Fruit fly (Drosophila melanogaster) whole organism, embryonic: Measurements from ENCODE around the gene tweek.

ENCODE experiments used
- CG10147 ChIP-seq: fragments of 200-800 bp; sonication (Bioruptor generic); optimal IDR thresholded peaks from 2 replicates; lab custom pipeline; 2019; ENCODE audit warnings: missing biosample characterization, mild to moderate bottlenecking, missing genetic modification characterization, moderate library complexity
- CG10654 ChIP-seq: fragments of 200-800 bp; sonication (Bioruptor generic); optimal IDR thresholded peaks from 2 replicates; lab custom pipeline; 2016; ENCODE audit warnings: missing biosample characterization, missing genetic modification characterization
- CG12219 ChIP-seq: fragments of 200-800 bp; sonication (Bioruptor generic); optimal IDR thresholded peaks from 3 replicates; lab custom pipeline; 2018; ENCODE audit warnings: missing biosample characterization, mild to moderate bottlenecking, missing genetic modification characterization
- CG14965 ChIP-seq: fragments of 200-800 bp; sonication (Bioruptor generic); optimal IDR thresholded peaks from 2 replicates; lab custom pipeline; 2016; ENCODE audit warnings: missing biosample characterization, missing genetic modification characterization, borderline replicate concordance
- CG15696 ChIP-seq: fragments of 200-800 bp; sonication (Bioruptor generic); optimal IDR thresholded peaks from 2 replicates; lab custom pipeline; 2019; ENCODE audit warnings: missing biosample characterization, mild to moderate bottlenecking, missing genetic modification characterization, moderate library complexity
- CG16815 ChIP-seq: fragments of 200-800 bp; sonication (Bioruptor generic); optimal IDR thresholded peaks from 3 replicates; lab custom pipeline; 2017; ENCODE audit warnings: missing biosample characterization, mild to moderate bottlenecking, missing genetic modification characterization
- CG1832 ChIP-seq: fragments of 200-800 bp; sonication (Bioruptor generic); optimal IDR thresholded peaks from 2 replicates; lab custom pipeline; 2017; ENCODE audit warnings: missing biosample characterization, mild to moderate bottlenecking, missing genetic modification characterization, inconsistent platforms
- CG2202 ChIP-seq: fragments of 200-800 bp; sonication (Bioruptor generic); optimal IDR thresholded peaks from 2 replicates; lab custom pipeline; 2018; ENCODE audit warnings: missing biosample characterization, mild to moderate bottlenecking, missing genetic modification characterization
- CG2712 ChIP-seq: fragments of 200-800 bp; optimal IDR thresholded peaks from 3 replicates; lab custom pipeline; 2019; ENCODE audit warnings: missing biosample characterization, mild to moderate bottlenecking, missing genetic modification characterization, moderate library complexity
- CG31224 ChIP-seq: fragments of 200-800 bp; sonication (Bioruptor generic); IDR thresholded peaks from 2 replicates; pipeline ENCODE4 v1.3.6; 2022; ENCODE audit warnings: missing biosample characterization, missing genetic modification characterization
- CG31388 ChIP-seq: fragments of 200-800 bp; sonication (Bioruptor generic); optimal IDR thresholded peaks from 2 replicates; lab custom pipeline; 2016; ENCODE audit warnings: missing biosample characterization, missing genetic modification characterization
- CG33557 ChIP-seq: fragments of 200-800 bp; sonication (Bioruptor generic); optimal IDR thresholded peaks from 2 replicates; lab custom pipeline; 2019; ENCODE audit warnings: missing biosample characterization, mild to moderate bottlenecking, missing genetic modification characterization, moderate library complexity
- CG34224 ChIP-seq: fragments of 200-800 bp; sonication (Bioruptor generic); IDR thresholded peaks from 3 replicates; pipeline ENCODE4 v1.3.6; 2022; ENCODE audit warnings: missing biosample characterization, missing genetic modification characterization; ENCODE audit not compliant: partially characterized antibody
- CG4854 ChIP-seq: fragments of 200-800 bp; sonication (Bioruptor generic); optimal IDR thresholded peaks from 2 replicates; lab custom pipeline; 2016; ENCODE audit warnings: missing biosample characterization, missing genetic modification characterization, inconsistent platforms
- CG5180 ChIP-seq: fragments of 200-800 bp; sonication (Bioruptor generic); optimal IDR thresholded peaks from 3 replicates; lab custom pipeline; 2017; ENCODE audit warnings: missing biosample characterization, missing genetic modification characterization, mild to moderate bottlenecking, moderate library complexity, missing genetic modification reagents
- CG6272 ChIP-seq: fragments of 200-800 bp; sonication (Bioruptor generic); IDR thresholded peaks from 2 replicates; pipeline ENCODE4 v1.3.6; 2022; ENCODE audit warnings: missing biosample characterization, missing genetic modification characterization
- CG6683 ChIP-seq: fragments of 200-800 bp; sonication (Bioruptor generic); optimal IDR thresholded peaks from 2 replicates; lab custom pipeline; 2017; ENCODE audit warnings: missing biosample characterization, mild to moderate bottlenecking, missing genetic modification characterization, missing genetic modification reagents
- CG6689 ChIP-seq: fragments of 200-800 bp; sonication (Bioruptor generic); IDR thresholded peaks from 2 replicates; pipeline ENCODE4 v1.3.6; 2022; ENCODE audit warnings: missing biosample characterization, missing genetic modification characterization
- CG6813 ChIP-seq: fragments of 200-800 bp; sonication (Bioruptor generic); optimal IDR thresholded peaks from 2 replicates; lab custom pipeline; 2017; ENCODE audit warnings: missing biosample characterization, missing genetic modification characterization, mild to moderate bottlenecking, moderate library complexity, missing genetic modification reagents
- CG7786 ChIP-seq: fragments of 200-800 bp; sonication (Bioruptor generic); optimal IDR thresholded peaks from 2 replicates; lab custom pipeline; 2016; ENCODE audit warnings: missing biosample characterization, missing genetic modification characterization
- CG7987 ChIP-seq: fragments of 200-800 bp; sonication (Bioruptor generic); optimal IDR thresholded peaks from 2 replicates; lab custom pipeline; 2018; ENCODE audit warnings: missing biosample characterization, mild to moderate bottlenecking, missing genetic modification characterization, moderate library complexity
- CG8924 ChIP-seq: fragments of 200-800 bp; optimal IDR thresholded peaks from 3 replicates; lab custom pipeline; 2019; ENCODE audit warnings: missing biosample characterization, mild to moderate bottlenecking, missing genetic modification characterization, moderate library complexity
- CG9215 ChIP-seq: fragments of 200-800 bp; sonication (Bioruptor generic); IDR thresholded peaks from 2 replicates; pipeline ENCODE4 v1.3.6; 2022; ENCODE audit warnings: missing biosample characterization, missing genetic modification characterization
- CG9727 ChIP-seq: fragments of 200-800 bp; sonication (Bioruptor generic); optimal IDR thresholded peaks from 3 replicates; lab custom pipeline; 2017; ENCODE audit warnings: missing biosample characterization, mild to moderate bottlenecking, missing genetic modification characterization
- CTCF ChIP-seq: fragments of 200-800 bp; sonication (Bioruptor generic); optimal IDR thresholded peaks from 2 replicates; lab custom pipeline; 2017; ENCODE audit warnings: missing biosample characterization, mild to moderate bottlenecking, missing genetic modification characterization, moderate library complexity
- CkIIα-i1 ChIP-seq: fragments of 200-800 bp; sonication (Bioruptor generic); IDR thresholded peaks from 2 replicates; pipeline ENCODE4 v1.3.6; 2022; ENCODE audit warnings: missing biosample characterization, missing genetic modification characterization
- Dbx ChIP-seq: fragments of 200-800 bp; sonication (Bioruptor generic); IDR thresholded peaks from 3 replicates; pipeline ENCODE4 v1.3.6; 2022; ENCODE audit warnings: missing biosample characterization, missing genetic modification characterization
- E2f2 ChIP-seq: fragments of 200-800 bp; sonication (Bioruptor generic); IDR thresholded peaks from 2 replicates; pipeline ENCODE4 v1.3.6; 2022; ENCODE audit warnings: missing biosample characterization, missing genetic modification characterization
- GATAe ChIP-seq: fragments of 200-800 bp; sonication (Bioruptor generic); conservative IDR thresholded peaks from 2 replicates; pipeline ENCODE4 v1.3.6; 2022; ENCODE audit warnings: missing biosample characterization, missing genetic modification characterization
- HLH3B ChIP-seq: fragments of 200-800 bp; sonication (Bioruptor generic); IDR thresholded peaks from 2 replicates; pipeline ENCODE4 v1.3.6; 2022; ENCODE audit warnings: missing biosample characterization, missing genetic modification characterization
- Hey ChIP-seq: fragments of 200-800 bp; sonication (Bioruptor generic); optimal IDR thresholded peaks from 3 replicates; lab custom pipeline; 2018; ENCODE audit warnings: missing biosample characterization, mild to moderate bottlenecking, missing genetic modification characterization
- Lpt ChIP-seq: fragments of >200 bp; optimal IDR thresholded peaks from 2 replicates; lab custom pipeline; 2018; ENCODE audit warnings: missing biosample characterization, missing genetic modification characterization
- Myb ChIP-seq: fragments of 200-800 bp; sonication (Bioruptor generic); optimal IDR thresholded peaks from 2 replicates; lab custom pipeline; 2016; ENCODE audit warnings: missing biosample characterization, missing genetic modification characterization
- PHDP ChIP-seq: fragments of 200-800 bp; sonication (Bioruptor generic); optimal IDR thresholded peaks from 3 replicates; lab custom pipeline; 2018; ENCODE audit warnings: missing biosample characterization, mild to moderate bottlenecking, missing genetic modification characterization, moderate library complexity
- Stat92E ChIP-seq, 3 experiments: fragments of >200 bp in 2 of 3; fragments of 200-800 bp in 1 of 3; sonication (Bioruptor generic) in 1 of 3; optimal IDR thresholded peaks; 2 replicates each; lab custom pipeline; 2017 to 2019; ENCODE audit warnings: missing biosample characterization in 3 of 3, missing genetic modification characterization in 3 of 3, mild to moderate bottlenecking in 1 of 3, moderate library complexity in 1 of 3
- Tbp ChIP-seq: fragments of >200 bp; optimal IDR thresholded peaks from 2 replicates; lab custom pipeline; 2018; ENCODE audit warnings: missing biosample characterization, missing genetic modification characterization
- cato ChIP-seq: fragments of 200-800 bp; sonication (Bioruptor generic); optimal IDR thresholded peaks from 2 replicates; lab custom pipeline; 2016; ENCODE audit warnings: missing biosample characterization, missing genetic modification characterization, borderline replicate concordance
- dmrt11E ChIP-seq: fragments of 200-800 bp; sonication (Bioruptor generic); optimal IDR thresholded peaks from 3 replicates; lab custom pipeline; 2018; ENCODE audit warnings: missing biosample characterization, mild to moderate bottlenecking, missing genetic modification characterization, moderate library complexity
- fru ChIP-seq: fragments of >200 bp; optimal IDR thresholded peaks from 2 replicates; lab custom pipeline; 2017
- gem ChIP-seq: fragments of 200-800 bp; sonication (Bioruptor generic); optimal IDR thresholded peaks from 2 replicates; lab custom pipeline; 2019; ENCODE audit warnings: missing biosample characterization, mild to moderate bottlenecking, missing genetic modification characterization, moderate library complexity
- ham ChIP-seq: fragments of 200-800 bp; sonication (Bioruptor generic); IDR thresholded peaks from 2 replicates; pipeline ENCODE4 v1.3.6; 2022; ENCODE audit warnings: missing biosample characterization, missing genetic modification characterization
- kah ChIP-seq: fragments of 200-800 bp; sonication (Bioruptor generic); optimal IDR thresholded peaks from 2 replicates; lab custom pipeline; 2018; ENCODE audit warnings: missing biosample characterization, mild to moderate bottlenecking, missing genetic modification characterization
- mirr ChIP-seq: fragments of 200-800 bp; sonication (Bioruptor generic); optimal IDR thresholded peaks from 3 replicates; lab custom pipeline; 2018; ENCODE audit warnings: missing biosample characterization, mild to moderate bottlenecking, missing genetic modification characterization
- nau ChIP-seq: fragments of 200-800 bp; sonication (Bioruptor generic); optimal IDR thresholded peaks from 3 replicates; lab custom pipeline; 2017; ENCODE audit warnings: missing biosample characterization, mild to moderate bottlenecking, missing genetic modification characterization, missing genetic modification reagents
- nom ChIP-seq: fragments of 200-800 bp; sonication (Bioruptor generic); optimal IDR thresholded peaks from 2 replicates; lab custom pipeline; 2017; ENCODE audit warnings: missing biosample characterization, missing genetic modification characterization, mild to moderate bottlenecking, moderate library complexity, missing genetic modification reagents
- pita ChIP-seq: fragments of 200-800 bp; sonication (Bioruptor generic); optimal IDR thresholded peaks from 2 replicates; lab custom pipeline; 2017; ENCODE audit warnings: missing biosample characterization, mild to moderate bottlenecking, missing genetic modification characterization
- repo ChIP-seq: fragments of 200-800 bp; sonication (Bioruptor generic); optimal IDR thresholded peaks from 2 replicates; lab custom pipeline; 2016; ENCODE audit warnings: missing biosample characterization, missing genetic modification characterization
- sob ChIP-seq: fragments of 200-800 bp; sonication (Bioruptor generic); IDR thresholded peaks from 2 replicates; pipeline ENCODE4 v1.3.6; 2022; ENCODE audit warnings: missing biosample characterization, missing genetic modification characterization
- ssp ChIP-seq: fragments of 200-800 bp; sonication (Bioruptor generic); IDR thresholded peaks from 2 replicates; pipeline ENCODE4 v1.3.6; 2022; ENCODE audit warnings: missing biosample characterization, missing genetic modification characterization
- tio ChIP-seq: fragments of 200-800 bp; sonication (Bioruptor generic); optimal IDR thresholded peaks from 2 replicates; lab custom pipeline; 2017; ENCODE audit warnings: missing biosample characterization, missing genetic modification characterization, inconsistent platforms
- trem ChIP-seq: fragments of 200-800 bp; optimal IDR thresholded peaks from 3 replicates; lab custom pipeline; 2019; ENCODE audit warnings: missing biosample characterization, mild to moderate bottlenecking, missing genetic modification characterization, moderate library complexity
- zen2 ChIP-seq: fragments of 200-800 bp; sonication (Bioruptor generic); IDR thresholded peaks from 3 replicates; pipeline ENCODE4 v1.3.6; 2022; ENCODE audit warnings: missing biosample characterization, missing genetic modification characterization; ENCODE audit not compliant: partially characterized antibody

The tweek gene

dm6 chr2L:16848670-16849069 lies 39.6 kb upstream of the tweek start, which contains the start of gene CG13284 (continued):
- TF ChIP-seq trem (tag; lab: Kevin White, UChicago) (no peak), CG34224 (GFP tag; lab: Robert Waterston, UW) (no peak), CG6683 (GFP tag; lab: Kevin White, UChicago) (no peak), CG33557 (GFP tag; lab: Kevin White, UChicago) (no peak), CG9215 (GFP tag; lab: Robert Waterston, UW) (no peak), CG1832 (GFP tag; lab: Kevin White, UChicago) (no peak), zen2 (GFP tag; lab: Robert Waterston, UW) (no peak), CG5180 (GFP tag; lab: Kevin White, UChicago) (no peak), ssp (no peak), cato (GFP tag; lab: Kevin White, UChicago) (no peak), CG8924 (tag; lab: Kevin White, UChicago) (no peak), mirr (no peak), pita (GFP tag; lab: Kevin White, UChicago) (peak; percentile 28), CG7786 (GFP tag; lab: Kevin White, UChicago) (no peak), CG6813 (GFP tag; lab: Kevin White, UChicago) (no peak), Dbx (no peak), gem (tag; lab: Kevin White, UChicago) (peak; percentile 1), E2f2 (GFP tag; lab: Robert Waterston, UW) (peak; percentile 15; the same call in 1 of the 2 replicates), CG4854 (no peak), sob (GFP tag; lab: Robert Waterston, UW) (no peak), GATAe (GFP tag; lab: Robert Waterston, UW) (no peak), Myb (GFP tag; lab: Kevin White, UChicago) (peak; percentile 13), CG10654 (GFP tag; lab: Kevin White, UChicago) (no peak), CG2202 (tag; lab: Kevin White, UChicago) (no peak), CG15696 (tag; lab: Kevin White, UChicago) (no peak), CkIIα-i1 (GFP tag; lab: Robert Waterston, UW) (no peak), nau (GFP tag; lab: Kevin White, UChicago) (no peak), Hey (tag; lab: Kevin White, UChicago) (no peak), ham (GFP tag; lab: Robert Waterston, UW) (no peak), dmrt11E (tag; lab: Kevin White, UChicago) (no peak), CG31388 (no peak), CG14965 (GFP tag; lab: Kevin White, UChicago) (no peak), Stat92E (GFP tag; optimal IDR thresholded peaks at IDR 0.05; lab: Kevin White, UChicago) (no peak), repo (GFP tag; lab: Kevin White, UChicago) (no peak), HLH3B (GFP tag; lab: Robert Waterston, UW) (0 out of 2 replicates have a peak, but pooled peaks have one; percentile 8), CG7987 (no peak), Tbp (GFP tag; lab: Kevin White, UChicago) (no peak), CG2712 (tag; lab: Kevin White, UChicago) (no peak), nom (GFP tag; lab: Kevin White, UChicago) (no peak), Lpt (no peak), PHDP (no peak), CG6689 (GFP tag; lab: Robert Waterston, UW) (no peak), CG31224 (no peak), CG6272 (no peak), kah (GFP tag; lab: Kevin White, UChicago) (no peak), CG10147 (GFP tag; lab: Kevin White, UChicago) (no peak), CG16815 (GFP tag; lab: Kevin White, UChicago) (no peak), tio (GFP tag; lab: Kevin White, UChicago) (no peak), CTCF (peak; percentile 46), CG12219 (GFP tag; lab: Kevin White, UChicago) (no peak), fru (lab: Kevin White, UChicago) (no peak), CG9727 (no peak)
